Worm (Caenorhabditis elegans): ENCODE results near the gene B0464.9.

- TF ChIP-seq unc-62 (GFP tag; optimal IDR thresholded peaks at IDR 0.05) (no peak), ztf-11 (tag; optimal IDR thresholded peaks at IDR 0.05) (no peak), fos-1 (tag; optimal IDR thresholded peaks at IDR 0.05) (no peak), blmp-1 (tag; optimal IDR thresholded peaks at IDR 0.05; ENCODE audit: insufficient read depth) (no peak), lsy-2 (tag; optimal IDR thresholded peaks at IDR 0.05) (no peak), sma-3 (GFP tag; optimal IDR thresholded peaks at IDR 0.05) (no peak), snpc-4 (tag; optimal IDR thresholded peaks at IDR 0.05) (no peak), aly-2 (tag; optimal IDR thresholded peaks at IDR 0.05) (no peak), nhr-77 (tag; optimal IDR thresholded peaks at IDR 0.05) (no peak), lin-39 (tag; optimal IDR thresholded peaks at IDR 0.05) (no peak), egl-27 (tag; optimal IDR thresholded peaks at IDR 0.05) (no peak), unc-55 (GFP tag; optimal IDR thresholded peaks at IDR 0.05) (no peak), nhr-12 (tag; optimal IDR thresholded peaks at IDR 0.05) (no peak)
Observed at ce11 chrIII:9426301-9426700, 39.3 kb upstream of the B0464.9 start, which contains the start of gene T26G10.5.

All from whole organism, L2 larva.